Worm (Caenorhabditis elegans) whole organism, L1 larva: ENCODE data around the gene twk-32.

Experiments
- C04F5.9 ChIP-seq: sonication (generic microtip); optimal IDR thresholded peaks from 2 replicates; lab custom pipeline; 2016; ENCODE audit warnings: missing genetic modification characterization, missing compliant biosample characterization
- C16A3.4 ChIP-seq: fragments of 150-350 bp; optimal IDR thresholded peaks from 2 replicates; lab custom pipeline; 2014; ENCODE audit warnings: missing biosample characterization, missing genetic modification characterization
- Y116A8C.19 ChIP-seq: sonication (generic microtip); optimal IDR thresholded peaks from 2 replicates; lab custom pipeline; 2016; ENCODE audit warnings: missing compliant biosample characterization, missing genetic modification characterization, borderline replicate concordance
- ceh-8 ChIP-seq: fragments of 200-800 bp; sonication (Bioruptor generic); optimal IDR thresholded peaks from 2 replicates; lab custom pipeline; 2018; ENCODE audit warnings: mild to moderate bottlenecking, missing genetic modification characterization, moderate library complexity, missing compliant biosample characterization
- ces-1 ChIP-seq: fragments of 150-350 bp; optimal IDR thresholded peaks from 2 replicates; lab custom pipeline; 2014; ENCODE audit warnings: missing biosample characterization, missing genetic modification reagents, missing genetic modification characterization
- dpl-1 ChIP-seq, 3 experiments: fragments of 150-350 bp in 2 of 3; sonication (generic microtip) in 1 of 3; optimal IDR thresholded peaks; 2 replicates each; lab custom pipeline; 2014 to 2017; ENCODE audit warnings: missing biosample characterization in 3 of 3, missing genetic modification characterization in 3 of 3, missing genetic modification reagents in 3 of 3
- dsc-1 ChIP-seq: sonication (generic microtip); optimal IDR thresholded peaks from 2 replicates; lab custom pipeline; 2016; ENCODE audit warnings: mild to moderate bottlenecking, missing genetic modification characterization, missing compliant biosample characterization
- efl-3 ChIP-seq: fragments of 200-800 bp; sonication (Bioruptor generic); optimal IDR thresholded peaks from 2 replicates; lab custom pipeline; 2018; ENCODE audit warnings: mild to moderate bottlenecking, missing genetic modification characterization, missing compliant biosample characterization
- egl-13 ChIP-seq: sonication (generic microtip); optimal IDR thresholded peaks from 2 replicates; lab custom pipeline; 2016; ENCODE audit warnings: missing genotype, missing genetic modification reagents, missing genetic modification characterization, missing compliant biosample characterization
- elt-2 ChIP-seq: sonication (generic microtip); optimal IDR thresholded peaks from 2 replicates; lab custom pipeline; 2016; ENCODE audit warnings: missing genetic modification characterization, mild to moderate bottlenecking, inconsistent platforms, missing compliant biosample characterization, missing genetic modification reagents
- fos-1 ChIP-seq: fragments of 150-350 bp; optimal IDR thresholded peaks from 2 replicates; lab custom pipeline; 2014; ENCODE audit warnings: missing biosample characterization, missing genetic modification characterization
- grh-1 ChIP-seq: fragments of 200-800 bp; sonication (Bioruptor generic); IDR thresholded peaks from 2 replicates; pipeline ENCODE4 v1.3.6; 2022; ENCODE audit warnings: missing genetic modification reagents, missing genetic modification characterization, missing compliant biosample characterization
- hlh-17 ChIP-seq: fragments of 200-800 bp; sonication (Bioruptor generic); optimal IDR thresholded peaks from 2 replicates; lab custom pipeline; 2018; ENCODE audit warnings: missing genetic modification characterization, mild to moderate bottlenecking, missing compliant biosample characterization, moderate library complexity, borderline replicate concordance
- jun-1 ChIP-seq: fragments of 150-350 bp; optimal IDR thresholded peaks from 2 replicates; lab custom pipeline; 2014; ENCODE audit warnings: missing biosample characterization, missing genetic modification reagents, missing genetic modification characterization
- lin-13 ChIP-seq: fragments of 150-350 bp; optimal IDR thresholded peaks from 2 replicates; lab custom pipeline; 2014; ENCODE audit warnings: missing biosample characterization, missing genetic modification reagents, missing genetic modification characterization
- lin-35 ChIP-seq, 2 experiments: fragments of 150-350 bp; optimal IDR thresholded peaks; 2 replicates each; lab custom pipeline; 2014; ENCODE audit warnings: missing biosample characterization in 2 of 2, missing genetic modification characterization in 2 of 2, missing genetic modification reagents in 2 of 2
- mep-1 ChIP-seq: fragments of 150-350 bp; optimal IDR thresholded peaks from 2 replicates; lab custom pipeline; 2014; ENCODE audit warnings: missing biosample characterization, missing genetic modification characterization
- nhr-19 ChIP-seq: fragments of 200-800 bp; sonication (Bioruptor generic); conservative IDR thresholded peaks from 2 replicates; pipeline ENCODE4 v1.3.6; 2022; ENCODE audit warnings: missing genetic modification characterization, missing compliant biosample characterization
- nhr-28 ChIP-seq: fragments of 150-350 bp; optimal IDR thresholded peaks from 2 replicates; lab custom pipeline; 2014; ENCODE audit warnings: missing biosample characterization, missing genetic modification characterization
- nhr-77 ChIP-seq: fragments of 150-350 bp; optimal IDR thresholded peaks from 2 replicates; lab custom pipeline; 2014; ENCODE audit warnings: missing biosample characterization, missing genetic modification characterization
- nhr-85 ChIP-seq: sonication (generic microtip); peaks from one replicate; lab custom pipeline; 2016; ENCODE audit warnings: missing genetic modification characterization, inconsistent platforms, missing compliant biosample characterization
- skn-1 ChIP-seq: fragments of 150-350 bp; optimal IDR thresholded peaks from 2 replicates; lab custom pipeline; 2014; ENCODE audit warnings: missing biosample characterization, missing genetic modification characterization
- snpc-4 ChIP-seq: fragments of 150-350 bp; optimal IDR thresholded peaks from 2 replicates; lab custom pipeline; 2014; ENCODE audit warnings: missing biosample characterization, missing genetic modification characterization
- sox-4 ChIP-seq: sonication (generic microtip); optimal IDR thresholded peaks from 2 replicates; lab custom pipeline; 2016; ENCODE audit warnings: missing genetic modification characterization, missing compliant biosample characterization
- sptf-1 ChIP-seq: fragments of 150-350 bp; optimal IDR thresholded peaks from 2 replicates; lab custom pipeline; 2014; ENCODE audit warnings: missing biosample characterization, missing genetic modification characterization
- tbx-2 ChIP-seq: sonication (generic microtip); optimal IDR thresholded peaks from 2 replicates; lab custom pipeline; 2016; ENCODE audit warnings: missing genetic modification characterization, missing compliant biosample characterization
- tlp-1 ChIP-seq: fragments of 150-350 bp; optimal IDR thresholded peaks from 2 replicates; lab custom pipeline; 2014; ENCODE audit warnings: missing biosample characterization, missing genetic modification characterization
- unc-130 ChIP-seq: fragments of 150-350 bp; optimal IDR thresholded peaks from 2 replicates; lab custom pipeline; 2017; ENCODE audit warnings: missing biosample characterization, missing genetic modification characterization, inconsistent platforms
- unc-86 ChIP-seq: sonication (generic microtip); optimal IDR thresholded peaks from 2 replicates; lab custom pipeline; 2016; ENCODE audit warnings: missing genetic modification characterization, missing compliant biosample characterization
- vab-15 ChIP-seq: sonication (generic microtip); optimal IDR thresholded peaks from 2 replicates; lab custom pipeline; 2017; ENCODE audit warnings: missing genotype, mild to moderate bottlenecking, missing genetic modification characterization, missing compliant biosample characterization
- xbp-1 ChIP-seq: sonication (generic microtip); optimal IDR thresholded peaks from 2 replicates; lab custom pipeline; 2016; ENCODE audit warnings: missing genetic modification characterization, missing compliant biosample characterization
- zag-1 ChIP-seq: fragments of 150-350 bp; optimal IDR thresholded peaks from 2 replicates; lab custom pipeline; 2014; ENCODE audit warnings: missing biosample characterization, missing genetic modification characterization
- zip-4 ChIP-seq: fragments of 200-800 bp; sonication (Bioruptor generic); optimal IDR thresholded peaks from 2 replicates; lab custom pipeline; 2018; ENCODE audit warnings: mild to moderate bottlenecking, missing genetic modification characterization, moderate library complexity, missing compliant biosample characterization
- ztf-11 ChIP-seq, 2 experiments: sonication (generic microtip); optimal IDR thresholded peaks; 2 replicates each; lab custom pipeline; 2016 to 2017; ENCODE audit warnings: missing genetic modification characterization in 2 of 2, missing biosample characterization in 1 of 2, missing compliant biosample characterization in 1 of 2

twk-32 gene

DNA sequence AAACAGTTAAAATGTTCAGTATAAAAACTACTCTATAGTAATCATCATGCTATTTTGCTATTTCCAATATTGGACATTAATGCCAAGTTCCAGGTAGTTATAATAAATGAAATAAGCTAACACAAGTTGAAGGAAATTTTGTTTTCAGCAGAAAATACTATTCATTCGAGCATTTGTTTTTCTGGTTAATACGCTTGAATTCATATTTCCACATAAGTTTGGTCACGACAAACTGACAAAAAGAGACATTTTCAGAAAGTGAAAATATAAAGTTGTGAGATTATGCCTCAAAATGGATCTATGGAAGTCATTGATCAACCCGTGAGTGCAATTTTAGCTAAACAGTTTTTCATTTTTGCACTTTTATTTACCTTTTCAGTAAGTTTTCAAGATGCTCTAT is 48.7 kb downstream of the twk-32 start, which contains the start of gene srx-131:
Gene srx-131 (plus strand): TSS at position 301 of the 400 bp plus-strand sequence.
- no peak for TF ChIP-seq zip-4 (GFP tag; lab: Kevin White, UChicago)
- TF ChIP-seq C04F5.9 (tag; lab: Kevin White, UChicago), result no peak
- TF ChIP-seq skn-1 (tag; lab: Kevin White, UChicago), result no peak
- no peak for TF ChIP-seq nhr-28 (tag; lab: Kevin White, UChicago)
- TF ChIP-seq Y116A8C.19, result no peak
- TF ChIP-seq xbp-1 (tag; lab: Kevin White, UChicago), result no peak
- no peak for TF ChIP-seq sptf-1
- TF ChIP-seq nhr-77, result no peak
- no peak for TF ChIP-seq fos-1 (tag; lab: Kevin White, UChicago)
- no peak for TF ChIP-seq ceh-8 (GFP tag; lab: Kevin White, UChicago)
- TF ChIP-seq grh-1 (GFP tag; lab: Robert Waterston, UW), result no peak
- TF ChIP-seq C16A3.4 (tag; lab: Kevin White, UChicago), result no peak

DNA sequence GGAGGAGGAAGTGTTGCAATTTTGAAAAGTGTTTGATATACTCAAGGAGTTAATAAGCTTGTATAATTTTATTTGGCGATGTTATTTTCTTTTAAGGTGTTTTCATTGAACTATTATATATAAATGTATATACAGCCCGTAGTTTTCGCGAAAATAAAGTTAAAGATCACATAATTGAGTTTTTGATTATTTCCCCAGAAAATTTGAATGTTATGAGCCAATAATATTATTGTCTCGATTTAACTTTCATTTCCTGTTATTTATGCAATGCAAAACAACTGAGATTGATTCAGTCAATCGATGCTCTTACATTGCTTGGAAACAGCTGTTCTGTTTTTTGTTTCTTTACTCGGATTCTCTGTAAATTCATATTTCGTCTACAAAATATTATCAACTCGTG is 51.9 kb downstream of the twk-32 start, which contains the start of gene srx-133:
Gene srx-133 (plus strand): TSS at position 301 of the 400 bp plus-strand sequence.
- TF ChIP-seq zag-1 (tag; lab: Kevin White, UChicago) (no peak), nhr-85 (no peak), unc-130 (tag; lab: Kevin White, UChicago) (no peak), hlh-17 (GFP tag; lab: Kevin White, UChicago) (no peak), efl-3 (GFP tag; lab: Kevin White, UChicago) (no peak), ces-1 (GFP tag; lab: Kevin White, UChicago) (no peak)

DNA sequence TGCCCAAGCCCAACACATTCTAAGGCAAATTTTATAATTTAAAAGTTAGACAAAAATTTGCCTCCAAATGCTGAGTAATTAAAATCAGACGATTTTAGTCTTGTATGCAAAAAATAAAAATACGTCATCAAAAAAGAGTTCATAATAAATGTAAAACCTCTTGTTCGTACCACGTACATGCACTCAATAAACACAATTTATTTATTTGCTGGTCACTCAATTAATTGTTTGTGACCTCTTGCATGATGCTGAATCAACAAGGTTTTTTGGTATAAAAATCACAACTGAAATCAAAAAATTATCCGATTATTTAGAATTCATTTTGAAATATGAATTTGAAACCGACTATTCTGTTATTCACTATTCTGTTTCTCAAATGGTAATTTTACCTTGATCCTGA is 53.7 kb downstream of the twk-32 start, which contains the start of gene hpx-2:
Gene hpx-2 (plus strand): TSS at position 301 of the 400 bp plus-strand sequence.
- TF ChIP-seq tlp-1 (tag; lab: Kevin White, UChicago) (no peak), ztf-11 (tag; optimal IDR thresholded peaks at IDR 0.05; lab: Kevin White, UChicago) (no peak), dsc-1 (tag; lab: Kevin White, UChicago) (no peak), vab-15 (tag; lab: Kevin White, UChicago) (no peak), sox-4 (tag; lab: Kevin White, UChicago) (no peak), unc-86 (tag; lab: Kevin White, UChicago) (no peak), nhr-19 (GFP tag; lab: Robert Waterston, UW) (no peak), lin-35 (GFP tag; optimal IDR thresholded peaks at IDR 0.05; lab: Kevin White, UChicago) (no peak), zag-1 (tag; lab: Kevin White, UChicago) (no peak), mep-1 (tag; lab: Kevin White, UChicago) (no peak), tbx-2 (tag; lab: Kevin White, UChicago) (no peak), C16A3.4 (tag; lab: Kevin White, UChicago) (no peak), hlh-17 (GFP tag; lab: Kevin White, UChicago) (no peak), jun-1 (no peak), lin-13 (GFP tag; lab: Kevin White, UChicago) (no peak), snpc-4 (tag; lab: Kevin White, UChicago) (no peak), elt-2 (tag; lab: Kevin White, UChicago) (no peak), egl-13 (tag; lab: Kevin White, UChicago) (no peak), zip-4 (GFP tag; lab: Kevin White, UChicago) (no peak), dpl-1 (GFP tag; optimal IDR thresholded peaks at IDR 0.05; lab: Kevin White, UChicago) (no peak)
